Fruit fly (Drosophila melanogaster): ENCODE data around the gene CG33120.

dm6 chr2L:18801704-18802103, 42.7 kb downstream of the CG33120 start:
- no peak for TF ChIP-seq CTCF (optimal IDR thresholded peaks at IDR 0.05)
- no peak for TF ChIP-seq CG8478 (optimal IDR thresholded peaks at IDR 0.05)
